Fruit fly (Drosophila melanogaster) whole organism, adult: ENCODE measurements around the gene CG14072.

Experiments used
- CG1620 ChIP-seq: fragments of 200-800 bp; sonication (Bioruptor generic); optimal IDR thresholded peaks from 2 replicates; lab custom pipeline; 2016; ENCODE audit warnings: missing biosample characterization, missing genetic modification characterization
- CG33017 ChIP-seq: fragments of 200-800 bp; sonication (Bioruptor generic); optimal IDR thresholded peaks from 2 replicates; lab custom pipeline; 2018; ENCODE audit warnings: missing biosample characterization, mild to moderate bottlenecking, missing genetic modification characterization, moderate library complexity
- CG5204 ChIP-seq: fragments of 200-800 bp; sonication (Bioruptor generic); optimal IDR thresholded peaks from 2 replicates; lab custom pipeline; 2016; ENCODE audit warnings: missing biosample characterization, missing genetic modification characterization
- Hr96 ChIP-seq: fragments of 200-800 bp; sonication (Bioruptor generic); optimal IDR thresholded peaks from 2 replicates; lab custom pipeline; 2016; ENCODE audit warnings: missing biosample characterization, missing genetic modification characterization
- cnc ChIP-seq, 2 experiments: fragments of >200 bp; optimal IDR thresholded peaks; 2 replicates each; lab custom pipeline; 2017
- kay ChIP-seq: fragments of 200-800 bp; sonication (Bioruptor generic); peaks from one replicate; lab custom pipeline; 2016; ENCODE audit warnings: missing biosample characterization, missing genetic modification characterization, borderline replicate concordance
- ovo ChIP-seq: fragments of 200-800 bp; sonication (Bioruptor generic); optimal IDR thresholded peaks from 2 replicates; lab custom pipeline; 2016; ENCODE audit warnings: missing biosample characterization, missing genetic modification characterization
- tj ChIP-seq: fragments of 200-800 bp; sonication (Bioruptor generic); optimal IDR thresholded peaks from 3 replicates; lab custom pipeline; 2017; ENCODE audit warnings: missing biosample characterization, mild to moderate bottlenecking, missing genetic modification characterization, moderate library complexity

DNA sequence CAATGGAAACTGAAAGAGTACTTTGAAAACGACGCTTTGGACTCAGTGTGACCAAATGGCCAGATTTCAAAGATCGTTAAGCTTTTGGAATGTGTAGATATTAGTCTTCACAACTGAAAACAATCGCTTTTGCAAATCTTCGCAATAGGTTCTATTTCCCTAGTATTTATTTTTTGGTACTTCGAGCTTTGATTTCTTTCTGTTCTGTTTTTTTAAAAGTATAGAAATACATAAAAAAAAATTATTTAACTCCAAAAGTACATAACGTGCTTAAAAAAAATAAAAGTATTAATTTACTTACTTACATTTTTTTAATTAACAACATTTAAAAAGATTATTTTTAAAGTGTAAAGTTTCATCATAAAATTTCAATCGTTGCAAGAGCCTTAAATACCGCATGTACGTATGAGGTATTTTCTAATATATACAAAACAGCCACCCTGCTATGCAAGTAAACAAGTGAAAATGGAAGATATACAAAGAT lies 51.0 kb downstream of the CG14072 start, which contains the start of the genes piwi and CG12253:
- no peak for TF ChIP-seq ovo (GFP tag; lab: Kevin White, UChicago)
- no peak for TF ChIP-seq cnc (optimal IDR thresholded peaks at IDR 0.05; lab: Kevin White, UChicago)
- TF ChIP-seq CG1620 (GFP tag; lab: Kevin White, UChicago) = peak; percentile 17
- TF ChIP-seq tj (GFP tag; lab: Kevin White, UChicago) = no peak
- TF ChIP-seq kay (GFP tag; lab: Kevin White, UChicago) = no peak
- TF ChIP-seq Hr96 (GFP tag; lab: Kevin White, UChicago) = no peak
- TF ChIP-seq CG33017 (tag; lab: Kevin White, UChicago) = peak; percentile 74
- TF ChIP-seq CG5204 (GFP tag; lab: Kevin White, UChicago) = no peak
